Worm (Caenorhabditis elegans) whole organism, mixed stage, embryonic: ENCODE data around the gene ttr-39.

Source experiments
- bed-3 ChIP-seq: fragments of 200-800 bp; sonication (Bioruptor generic); optimal IDR thresholded peaks from 3 replicates; lab custom pipeline; 2018; ENCODE audit warnings: mild to moderate bottlenecking, missing genetic modification characterization, moderate library complexity, missing compliant biosample characterization
- blmp-1 ChIP-seq: fragments of 150-350 bp; optimal IDR thresholded peaks from 2 replicates; lab custom pipeline; 2014; ENCODE audit warnings: missing biosample characterization, missing genetic modification characterization
- ceh-39 ChIP-seq: fragments of 150-350 bp; optimal IDR thresholded peaks from 2 replicates; lab custom pipeline; 2014; ENCODE audit warnings: missing biosample characterization, missing genetic modification characterization
- ceh-43 ChIP-seq: fragments of 200-800 bp; sonication (Bioruptor generic); optimal IDR thresholded peaks from 2 replicates; lab custom pipeline; 2018; ENCODE audit warnings: mild to moderate bottlenecking, missing genetic modification characterization, moderate library complexity, missing compliant biosample characterization
- ceh-83 ChIP-seq: fragments of 200-800 bp; sonication (Bioruptor generic); optimal IDR thresholded peaks from 2 replicates; lab custom pipeline; 2018; ENCODE audit warnings: mild to moderate bottlenecking, missing genetic modification characterization, missing compliant biosample characterization
- ces-1 ChIP-seq: fragments of 150-350 bp; optimal IDR thresholded peaks from 2 replicates; lab custom pipeline; 2014; ENCODE audit warnings: missing biosample characterization, missing genetic modification reagents, missing genetic modification characterization
- cnd-1 ChIP-seq: fragments of 200-800 bp; sonication (Bioruptor generic); optimal IDR thresholded peaks from 2 replicates; lab custom pipeline; 2018; ENCODE audit warnings: mild to moderate bottlenecking, missing genetic modification characterization, missing compliant biosample characterization
- drap-1 ChIP-seq: fragments of 200-800 bp; sonication (Bioruptor generic); optimal IDR thresholded peaks from 3 replicates; lab custom pipeline; 2018; ENCODE audit warnings: mild to moderate bottlenecking, missing genetic modification characterization, missing compliant biosample characterization
- elt-3 ChIP-seq: fragments of 150-350 bp; optimal IDR thresholded peaks from 2 replicates; lab custom pipeline; 2014; ENCODE audit warnings: missing biosample characterization, missing genetic modification characterization
- flh-1 ChIP-seq: fragments of 200-800 bp; sonication (Bioruptor generic); optimal IDR thresholded peaks from 2 replicates; lab custom pipeline; 2018; ENCODE audit warnings: mild to moderate bottlenecking, missing genetic modification characterization, moderate library complexity, missing compliant biosample characterization
- lin-13 ChIP-seq: fragments of 150-350 bp; optimal IDR thresholded peaks from 2 replicates; lab custom pipeline; 2014; ENCODE audit warnings: missing biosample characterization, missing genetic modification characterization
- lin-32 ChIP-seq: fragments of 200-800 bp; sonication (Bioruptor generic); optimal IDR thresholded peaks from 2 replicates; lab custom pipeline; 2018; ENCODE audit warnings: mild to moderate bottlenecking, missing genetic modification characterization, missing compliant biosample characterization
- lsy-2 ChIP-seq: fragments of 150-350 bp; optimal IDR thresholded peaks from 2 replicates; lab custom pipeline; 2014; ENCODE audit warnings: missing biosample characterization, missing genetic modification characterization
- mab-5 ChIP-seq: fragments of 150-350 bp; optimal IDR thresholded peaks from 2 replicates; lab custom pipeline; 2014; ENCODE audit warnings: missing biosample characterization, missing genetic modification characterization
- mep-1 ChIP-seq: fragments of 150-350 bp; optimal IDR thresholded peaks from 2 replicates; lab custom pipeline; 2017; ENCODE audit warnings: missing biosample characterization, missing genetic modification reagents, missing genetic modification characterization, inconsistent platforms
- nhr-12 ChIP-seq: fragments of 150-350 bp; optimal IDR thresholded peaks from 2 replicates; lab custom pipeline; 2014; ENCODE audit warnings: missing biosample characterization, missing genetic modification characterization
- nhr-2 ChIP-seq: fragments of 150-350 bp; optimal IDR thresholded peaks from 2 replicates; lab custom pipeline; 2014; ENCODE audit warnings: missing biosample characterization, missing genetic modification characterization
- nhr-76 ChIP-seq: sonication (generic microtip); optimal IDR thresholded peaks from 2 replicates; lab custom pipeline; 2017; ENCODE audit warnings: missing biosample characterization, missing genetic modification characterization
- sem-2 ChIP-seq: fragments of 200-800 bp; sonication (Bioruptor generic); optimal IDR thresholded peaks from 2 replicates; lab custom pipeline; 2018; ENCODE audit warnings: mild to moderate bottlenecking, missing genetic modification characterization, missing compliant biosample characterization
- snpc-4 ChIP-seq: fragments of 150-350 bp; optimal IDR thresholded peaks from 2 replicates; lab custom pipeline; 2014; ENCODE audit warnings: missing biosample characterization, missing genetic modification characterization
- sptf-1 ChIP-seq: sonication (generic microtip); optimal IDR thresholded peaks from 2 replicates; lab custom pipeline; 2017; ENCODE audit warnings: mild to moderate bottlenecking, missing genetic modification characterization, moderate library complexity, missing compliant biosample characterization
- tbx-8 ChIP-seq: fragments of 200-800 bp; sonication (Bioruptor generic); optimal IDR thresholded peaks from 2 replicates; lab custom pipeline; 2018; ENCODE audit warnings: mild to moderate bottlenecking, missing genetic modification characterization, moderate library complexity, missing compliant biosample characterization
- unc-120 ChIP-seq: sonication (generic microtip); optimal IDR thresholded peaks from 2 replicates; lab custom pipeline; 2017; ENCODE audit warnings: missing genetic modification characterization, missing compliant biosample characterization; ENCODE audit not compliant: poor library complexity, severe bottlenecking
- unc-62 ChIP-seq: fragments of 150-350 bp; optimal IDR thresholded peaks from 2 replicates; lab custom pipeline; 2014; ENCODE audit warnings: missing biosample characterization, missing genetic modification reagents, missing genetic modification characterization
- zip-8 ChIP-seq: fragments of 150-350 bp; optimal IDR thresholded peaks from 2 replicates; lab custom pipeline; 2014; ENCODE audit warnings: missing biosample characterization, missing genetic modification characterization
- ztf-11 ChIP-seq: fragments of 150-350 bp; optimal IDR thresholded peaks from 2 replicates; lab custom pipeline; 2014; ENCODE audit warnings: missing biosample characterization, missing genetic modification characterization

Gene ttr-39

DNA sequence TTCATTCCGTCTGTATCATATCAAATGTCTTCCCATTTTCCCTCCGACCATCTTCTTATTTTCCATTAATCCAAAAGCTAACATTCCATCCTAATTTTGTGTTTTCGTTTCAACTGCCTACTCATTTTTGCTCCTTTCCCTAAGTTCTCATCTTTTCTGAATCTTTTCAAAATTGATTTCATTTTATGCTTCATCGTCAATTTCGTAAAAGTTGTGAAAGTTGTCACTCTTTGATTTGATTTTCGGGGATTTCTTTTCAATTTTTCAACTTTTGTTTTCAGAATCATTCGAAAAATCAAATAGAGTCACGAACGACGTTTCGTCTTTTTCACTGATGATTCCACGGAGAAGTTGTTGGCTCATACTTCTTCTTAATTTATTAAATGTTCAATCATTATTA lies 22.1 kb downstream of the ttr-39 start, which contains the start of gene cwn-2:
cwn-2 (plus strand) TSS at position 276 of the 400 bp plus-strand sequence.
- TF ChIP-seq sptf-1 (tag; lab: Kevin White, UChicago) (no peak), flh-1 (GFP tag; lab: Kevin White, UChicago) (no peak)

DNA sequence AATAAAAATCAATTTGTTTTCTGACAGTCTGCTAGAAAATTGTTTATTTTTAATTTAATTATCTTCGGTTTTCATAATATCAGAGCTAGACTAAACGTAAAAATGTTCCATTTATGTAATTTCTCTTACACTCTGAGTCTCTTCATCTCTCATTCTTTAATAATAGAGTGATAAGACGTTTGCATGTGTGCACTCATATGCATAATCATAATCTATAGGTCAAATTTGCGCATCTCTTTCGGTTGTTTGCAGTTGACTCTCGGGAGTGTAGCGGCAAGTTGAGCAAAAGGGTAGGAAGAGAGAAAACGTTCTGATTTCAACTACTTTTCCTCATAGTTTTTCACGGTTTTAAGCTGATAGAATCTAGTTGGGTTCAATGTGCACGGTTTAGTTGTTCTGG lies 23.2 kb downstream of the ttr-39 start:
- TF ChIP-seq drap-1 (GFP tag; lab: Kevin White, UChicago) (no peak), mep-1 (tag; lab: Kevin White, UChicago) (no peak)

DNA sequence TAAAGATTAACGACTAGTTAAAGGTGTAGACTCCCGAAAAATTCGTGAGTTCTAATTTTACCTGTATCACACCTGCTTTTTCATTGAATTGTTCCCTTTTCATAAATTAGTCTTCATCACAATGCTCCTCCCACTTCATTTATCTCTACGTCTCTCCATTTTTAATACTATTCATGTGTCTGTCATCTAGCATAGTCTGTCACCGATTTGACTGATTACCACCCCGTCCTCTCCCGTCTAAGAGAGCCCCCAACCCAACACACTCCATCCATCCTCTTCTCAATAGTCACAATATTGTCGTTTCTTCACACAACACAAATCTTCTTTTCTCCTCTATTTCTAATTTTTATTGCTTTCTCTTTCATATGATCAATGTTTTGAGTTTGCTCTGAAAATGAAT lies 24.5 kb downstream of the ttr-39 start:
- TF ChIP-seq tbx-8 (GFP tag; lab: Kevin White, UChicago), result no peak
- TF ChIP-seq nhr-12 (tag; lab: Kevin White, UChicago), result no peak
- no peak for TF ChIP-seq zip-8 (tag; lab: Kevin White, UChicago)
- TF ChIP-seq ztf-11, result no peak
- TF ChIP-seq unc-62 (GFP tag; lab: Kevin White, UChicago), result peak; percentile 98

DNA sequence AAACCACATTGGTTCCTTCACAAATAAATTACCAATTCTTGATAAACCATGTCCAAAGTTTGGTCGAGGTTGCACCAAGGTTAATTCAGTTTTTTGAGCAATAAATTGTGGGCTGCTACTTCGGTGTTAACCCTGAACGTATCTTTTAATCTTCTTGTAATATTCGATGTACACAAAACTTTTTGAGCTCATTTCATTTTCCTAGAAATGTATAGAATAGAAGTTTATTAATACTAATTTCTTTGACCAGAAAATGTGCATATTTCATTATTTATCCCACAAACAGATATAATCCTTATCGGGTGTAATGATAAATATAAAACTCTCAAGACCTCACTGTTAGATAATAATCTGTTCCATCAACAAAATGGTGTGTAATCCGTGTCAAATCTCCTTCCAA lies 25.7 kb downstream of the ttr-39 start:
- TF ChIP-seq snpc-4 (tag; lab: Kevin White, UChicago) (no peak), flh-1 (GFP tag; lab: Kevin White, UChicago) (no peak), nhr-12 (tag; lab: Kevin White, UChicago) (no peak), ceh-83 (GFP tag; lab: Kevin White, UChicago) (no peak), nhr-2 (tag; lab: Kevin White, UChicago) (no peak), zip-8 (tag; lab: Kevin White, UChicago) (no peak), ceh-39 (no peak), sptf-1 (tag; lab: Kevin White, UChicago) (no peak)

DNA sequence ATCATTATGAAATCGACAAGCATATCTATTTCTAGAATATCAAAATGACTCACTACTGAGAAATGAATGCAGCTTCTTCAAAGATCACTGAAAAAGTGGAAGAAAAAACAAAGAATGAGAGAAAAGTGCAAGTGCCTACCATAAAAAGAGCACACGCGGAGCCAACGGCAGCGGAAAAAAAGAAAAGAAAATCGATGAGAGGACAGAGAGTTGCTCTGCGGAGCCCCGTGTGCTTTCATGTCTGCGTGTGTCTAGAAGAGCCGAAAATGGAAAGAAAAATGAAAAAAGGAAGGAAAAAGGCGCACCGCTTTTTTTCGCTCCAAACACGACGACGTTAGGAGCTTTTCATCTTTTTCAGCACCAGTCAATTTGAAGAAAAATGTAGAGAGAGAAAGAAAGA lies 26.9 kb downstream of the ttr-39 start, which contains the start of gene ipla-7:
ipla-7 (minus strand) TSS at position 122 of the 400 bp plus-strand sequence.
- no peak for TF ChIP-seq sptf-1 (tag; lab: Kevin White, UChicago)
- TF ChIP-seq ces-1, result peak; percentile 22

DNA sequence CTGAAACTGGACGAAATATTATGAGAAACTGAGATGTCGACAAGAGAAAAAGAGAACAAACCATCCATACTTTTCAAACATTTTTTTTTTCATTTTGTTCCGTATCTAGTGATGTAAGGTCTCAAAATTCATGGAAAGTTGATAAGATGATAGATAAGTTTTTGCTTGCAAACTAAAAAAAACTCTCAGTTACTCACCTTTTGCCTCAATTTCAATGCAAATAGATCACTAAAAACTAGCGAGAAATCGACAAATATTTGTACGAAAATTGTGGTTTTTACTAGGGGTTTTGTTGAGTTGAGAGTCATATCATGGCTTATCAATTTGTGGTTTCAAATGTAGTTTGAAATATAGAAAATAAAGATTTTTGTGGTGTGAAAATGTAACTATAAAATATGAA lies 28.9 kb downstream of the ttr-39 start:
- TF ChIP-seq blmp-1 (no peak), sem-2 (GFP tag; lab: Kevin White, UChicago) (no peak), drap-1 (GFP tag; lab: Kevin White, UChicago) (no peak), nhr-12 (tag; lab: Kevin White, UChicago) (no peak), cnd-1 (tag; lab: Kevin White, UChicago) (no peak), ceh-43 (GFP tag; lab: Kevin White, UChicago) (no peak), sptf-1 (tag; lab: Kevin White, UChicago) (no peak), unc-120 (tag; lab: Kevin White, UChicago) (no peak), nhr-2 (tag; lab: Kevin White, UChicago) (no peak), zip-8 (tag; lab: Kevin White, UChicago) (no peak), ceh-83 (GFP tag; lab: Kevin White, UChicago) (no peak), lin-32 (no peak), flh-1 (GFP tag; lab: Kevin White, UChicago) (no peak)

DNA sequence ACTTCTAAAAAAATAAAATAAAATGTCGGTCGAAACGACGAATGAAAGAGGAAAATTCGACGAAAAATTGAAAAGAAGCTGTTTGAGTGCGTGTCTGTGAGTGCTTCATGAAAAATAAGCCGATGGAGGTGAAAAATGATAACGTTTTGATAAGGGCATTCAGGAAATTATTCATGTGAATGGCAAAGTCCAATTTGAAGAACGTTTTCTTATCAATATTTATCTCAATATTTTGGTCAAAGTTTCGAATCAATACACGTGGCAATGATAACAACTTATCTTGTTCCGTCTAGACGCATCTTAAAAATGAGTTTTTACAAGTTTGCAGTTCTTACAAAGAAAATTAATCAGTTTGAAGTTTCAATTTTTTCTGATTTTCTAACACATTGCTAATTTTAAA lies 30.5 kb downstream of the ttr-39 start:
- TF ChIP-seq sptf-1 (tag; lab: Kevin White, UChicago) (no peak), unc-62 (GFP tag; lab: Kevin White, UChicago) (no peak), ceh-83 (GFP tag; lab: Kevin White, UChicago) (no peak), drap-1 (GFP tag; lab: Kevin White, UChicago) (no peak), bed-3 (GFP tag; lab: Kevin White, UChicago) (no peak), elt-3 (tag; lab: Kevin White, UChicago) (no peak)

DNA sequence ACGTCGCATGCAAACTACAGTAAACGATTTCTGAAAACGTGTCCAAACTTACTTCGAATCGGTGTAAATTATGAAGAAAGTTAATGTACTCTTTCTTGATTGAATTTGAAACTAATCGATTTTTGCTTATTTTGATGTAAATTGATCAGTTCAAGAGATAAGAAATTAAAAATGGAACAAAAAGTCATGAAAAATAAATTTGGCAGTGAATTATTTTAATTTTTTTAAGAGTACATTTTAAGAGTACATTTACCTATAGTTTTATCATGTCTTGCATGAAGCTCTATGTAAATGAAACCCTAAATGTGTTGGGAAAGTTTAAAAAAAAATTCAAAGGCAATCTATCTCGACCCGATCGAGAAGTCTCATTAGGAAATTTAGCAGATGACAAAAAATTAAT lies 33.5 kb downstream of the ttr-39 start, which contains the start of gene T04B2.7:
T04B2.7 (minus strand) TSS at position 101 of the 400 bp plus-strand sequence.
- TF ChIP-seq mab-5 (no peak), sem-2 (GFP tag; lab: Kevin White, UChicago) (no peak), nhr-76 (tag; lab: Kevin White, UChicago) (no peak), elt-3 (tag; lab: Kevin White, UChicago) (no peak), lsy-2 (tag; lab: Kevin White, UChicago) (no peak), unc-120 (tag; lab: Kevin White, UChicago) (no peak), lin-13 (tag; lab: Kevin White, UChicago) (no peak)
